Fruit fly (Drosophila melanogaster): ENCODE measurements around the gene c12.2.

DNA sequence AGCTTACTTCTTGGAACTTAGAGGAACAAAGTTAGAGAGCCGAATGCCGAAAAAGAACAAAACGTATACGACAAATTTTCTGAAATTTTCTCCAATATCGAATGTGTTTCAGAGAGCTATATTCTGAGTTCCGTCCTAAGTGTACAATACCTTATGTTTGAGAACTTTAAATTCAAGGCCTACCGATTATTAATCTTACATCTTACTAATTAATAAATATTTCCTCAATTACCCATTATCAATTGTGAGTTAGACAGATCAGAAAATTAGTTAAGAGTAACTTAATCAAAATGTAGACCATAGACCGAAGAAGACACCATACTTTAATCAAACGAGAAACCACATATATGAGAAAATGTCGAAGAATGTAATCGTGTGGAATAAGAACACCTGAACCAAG is 11.2 kb downstream of the c12.2 start, which contains the start of gene CG34450:
- no peak for TF ChIP-seq usp (GFP tag; optimal IDR thresholded peaks at IDR 0.05)
- TF ChIP-seq tai (GFP tag; optimal IDR thresholded peaks at IDR 0.05), result no peak
